Worm (Caenorhabditis elegans) whole organism, L4 larva: ENCODE data around the gene B0280.9.

Source experiments
- T20F7.1 ChIP-seq: fragments of 200-800 bp; sonication (Bioruptor generic); optimal IDR thresholded peaks from 2 replicates; lab custom pipeline; 2018; ENCODE audit warnings: mild to moderate bottlenecking, missing genetic modification characterization, missing compliant biosample characterization
- ces-1 ChIP-seq: fragments of 150-350 bp; sonication (generic microtip); optimal IDR thresholded peaks from 4 replicates; lab custom pipeline; 2014; ENCODE audit warnings: missing biosample characterization, missing genetic modification reagents, missing genetic modification characterization
- fos-1 ChIP-seq: fragments of 150-350 bp; optimal IDR thresholded peaks from 2 replicates; lab custom pipeline; 2014; ENCODE audit warnings: missing biosample characterization, missing genetic modification characterization
- lin-38 ChIP-seq: fragments of 200-800 bp; sonication (Bioruptor generic); IDR thresholded peaks from 2 replicates; pipeline ENCODE4 v1.3.6; 2022; ENCODE audit warnings: missing genetic modification reagents, missing genetic modification characterization, missing compliant biosample characterization
- unc-39 ChIP-seq: sonication (generic microtip); optimal IDR thresholded peaks from 2 replicates; lab custom pipeline; 2017; ENCODE audit warnings: missing biosample characterization, missing genetic modification characterization

ce11 chrIII:7144749-7145148 is 22.1 kb upstream of the B0280.9 start, which contains the start of gene glr-2:
- no peak for TF ChIP-seq unc-39
- TF ChIP-seq ces-1: no peak
- no peak for TF ChIP-seq fos-1 (tag; lab: Kevin White, UChicago)
- TF ChIP-seq T20F7.1 (GFP tag; lab: Kevin White, UChicago): no peak
- no peak; the same call in 1 of the 2 replicates for TF ChIP-seq lin-38
